Worm (Caenorhabditis elegans) whole organism, L3 larva: ENCODE data around the gene scd-2.

Experiments used
- aly-2 ChIP-seq: fragments of 150-350 bp; optimal IDR thresholded peaks from 2 replicates; lab custom pipeline; 2014; ENCODE audit warnings: missing biosample characterization, missing genetic modification characterization
- ceh-28 ChIP-seq: fragments of 150-350 bp; optimal IDR thresholded peaks from 2 replicates; lab custom pipeline; 2014; ENCODE audit warnings: missing biosample characterization, missing genetic modification reagents, missing genetic modification characterization
- ceh-82 ChIP-seq: fragments of 150-350 bp; optimal IDR thresholded peaks from 2 replicates; lab custom pipeline; 2014; ENCODE audit warnings: missing biosample characterization, missing genetic modification characterization
- daf-12 ChIP-seq: fragments of 150-350 bp; optimal IDR thresholded peaks from 2 replicates; lab custom pipeline; 2014; ENCODE audit warnings: missing biosample characterization, missing genetic modification reagents, missing genetic modification characterization
- egl-27 ChIP-seq: sonication (generic microtip); optimal IDR thresholded peaks from 4 replicates; lab custom pipeline; 2017; ENCODE audit warnings: missing biosample characterization, missing genetic modification reagents, missing genetic modification characterization
- elt-1 ChIP-seq: fragments of 150-350 bp; optimal IDR thresholded peaks from 2 replicates; lab custom pipeline; 2014; ENCODE audit warnings: missing biosample characterization, missing genetic modification characterization
- elt-2 ChIP-seq: sonication (generic microtip); optimal IDR thresholded peaks from 2 replicates; lab custom pipeline; 2016; ENCODE audit warnings: missing genetic modification reagents, mild to moderate bottlenecking, missing genetic modification characterization, missing compliant biosample characterization
- elt-3 ChIP-seq, 3 experiments: fragments of 150-350 bp in 1 of 3; sonication (generic microtip) in 2 of 3; optimal IDR thresholded peaks; 2 replicates in 2 of 3; 4 replicates in 1 of 3; lab custom pipeline; 2014 to 2017; ENCODE audit warnings: missing biosample characterization in 3 of 3, missing genetic modification characterization in 3 of 3
- fkh-10 ChIP-seq: sonication (generic microtip); optimal IDR thresholded peaks from 2 replicates; lab custom pipeline; 2017; ENCODE audit warnings: missing biosample characterization, missing genetic modification reagents, missing genetic modification characterization
- fos-1 ChIP-seq: fragments of 150-350 bp; optimal IDR thresholded peaks from 2 replicates; lab custom pipeline; 2014; ENCODE audit warnings: missing biosample characterization, missing genetic modification characterization
- hmg-11 ChIP-seq: sonication (generic microtip); optimal IDR thresholded peaks from 2 replicates; lab custom pipeline; 2016; ENCODE audit warnings: missing genetic modification characterization, missing compliant biosample characterization
- jun-1 ChIP-seq: fragments of 150-350 bp; optimal IDR thresholded peaks from 2 replicates; lab custom pipeline; 2014; ENCODE audit warnings: missing biosample characterization, missing genetic modification reagents, missing genetic modification characterization
- lin-15B ChIP-seq: fragments of 150-350 bp; optimal IDR thresholded peaks from 2 replicates; lab custom pipeline; 2014; ENCODE audit warnings: missing biosample characterization, missing genetic modification characterization
- lin-39 ChIP-seq: fragments of 150-350 bp; optimal IDR thresholded peaks from 2 replicates; lab custom pipeline; 2018; ENCODE audit warnings: missing biosample characterization, missing genetic modification reagents, missing genetic modification characterization
- lsy-12 ChIP-seq: sonication (generic microtip); optimal IDR thresholded peaks from 2 replicates; lab custom pipeline; 2016; ENCODE audit warnings: mild to moderate bottlenecking, missing genetic modification characterization, missing compliant biosample characterization
- mdl-1 ChIP-seq: fragments of 150-350 bp; optimal IDR thresholded peaks from 2 replicates; lab custom pipeline; 2014; ENCODE audit warnings: missing biosample characterization, missing genetic modification characterization
- nfya-1 ChIP-seq: sonication (generic microtip); optimal IDR thresholded peaks from 2 replicates; lab custom pipeline; 2017; ENCODE audit warnings: missing genetic modification characterization, mild to moderate bottlenecking, missing compliant biosample characterization, antibody characterized with exemption, moderate library complexity; ENCODE audit not compliant: insufficient read depth
- nhr-23 ChIP-seq: fragments of 150-350 bp; optimal IDR thresholded peaks from 2 replicates; lab custom pipeline; 2014; ENCODE audit warnings: missing biosample characterization, missing genetic modification reagents, missing genetic modification characterization
- nhr-237 ChIP-seq: fragments of 150-350 bp; optimal IDR thresholded peaks from 2 replicates; lab custom pipeline; 2014; ENCODE audit warnings: missing biosample characterization, missing genetic modification characterization
- nhr-25 ChIP-seq: sonication (generic microtip); optimal IDR thresholded peaks from 2 replicates; lab custom pipeline; 2017; ENCODE audit warnings: missing biosample characterization, missing genetic modification characterization
- nhr-43 ChIP-seq: sonication (generic microtip); optimal IDR thresholded peaks from 2 replicates; lab custom pipeline; 2016; ENCODE audit warnings: mild to moderate bottlenecking, missing genetic modification characterization, missing compliant biosample characterization; ENCODE audit not compliant: poor library complexity, severe bottlenecking
- nhr-67 ChIP-seq: fragments of 150-350 bp; optimal IDR thresholded peaks from 2 replicates; lab custom pipeline; 2014; ENCODE audit warnings: missing biosample characterization, missing genetic modification characterization
- nhr-76 ChIP-seq: fragments of 150-350 bp; sonication (generic microtip); optimal IDR thresholded peaks from 5 replicates; lab custom pipeline; 2014; ENCODE audit warnings: missing biosample characterization, missing genetic modification characterization
- nhr-77 ChIP-seq: fragments of 150-350 bp; optimal IDR thresholded peaks from 2 replicates; lab custom pipeline; 2014; ENCODE audit warnings: missing biosample characterization, missing genetic modification characterization
- pha-4 ChIP-seq: fragments of 150-350 bp; optimal IDR thresholded peaks from 2 replicates; lab custom pipeline; 2014; ENCODE audit warnings: missing biosample characterization, missing genetic modification reagents, missing genetic modification characterization
- pqm-1 ChIP-seq: fragments of 150-350 bp; optimal IDR thresholded peaks from 2 replicates; lab custom pipeline; 2017; ENCODE audit warnings: missing biosample characterization, missing genetic modification characterization, inconsistent platforms
- skn-1 ChIP-seq: fragments of 150-350 bp; optimal IDR thresholded peaks from 2 replicates; lab custom pipeline; 2014; ENCODE audit warnings: missing biosample characterization, missing genetic modification characterization
- snpc-4 ChIP-seq: fragments of 150-350 bp; optimal IDR thresholded peaks from 2 replicates; lab custom pipeline; 2014; ENCODE audit warnings: missing biosample characterization, missing genetic modification characterization
- tbx-2 ChIP-seq: sonication (generic microtip); optimal IDR thresholded peaks from 2 replicates; lab custom pipeline; 2016; ENCODE audit warnings: mild to moderate bottlenecking, missing genetic modification characterization, missing compliant biosample characterization
- unc-39 ChIP-seq: sonication (generic microtip); optimal IDR thresholded peaks from 4 replicates; lab custom pipeline; 2017; ENCODE audit warnings: missing biosample characterization, missing genetic modification characterization
- unc-62 ChIP-seq: fragments of 150-350 bp; sonication (generic microtip); optimal IDR thresholded peaks from 4 replicates; lab custom pipeline; 2014; ENCODE audit warnings: missing biosample characterization, missing genetic modification reagents, missing genetic modification characterization
- ztf-11 ChIP-seq: fragments of 150-350 bp; optimal IDR thresholded peaks from 2 replicates; lab custom pipeline; 2014; ENCODE audit warnings: missing biosample characterization, missing genetic modification characterization
- ztf-4 ChIP-seq: fragments of 150-350 bp; optimal IDR thresholded peaks from 2 replicates; lab custom pipeline; 2014; ENCODE audit warnings: missing biosample characterization, missing genetic modification characterization

scd-2 gene

DNA sequence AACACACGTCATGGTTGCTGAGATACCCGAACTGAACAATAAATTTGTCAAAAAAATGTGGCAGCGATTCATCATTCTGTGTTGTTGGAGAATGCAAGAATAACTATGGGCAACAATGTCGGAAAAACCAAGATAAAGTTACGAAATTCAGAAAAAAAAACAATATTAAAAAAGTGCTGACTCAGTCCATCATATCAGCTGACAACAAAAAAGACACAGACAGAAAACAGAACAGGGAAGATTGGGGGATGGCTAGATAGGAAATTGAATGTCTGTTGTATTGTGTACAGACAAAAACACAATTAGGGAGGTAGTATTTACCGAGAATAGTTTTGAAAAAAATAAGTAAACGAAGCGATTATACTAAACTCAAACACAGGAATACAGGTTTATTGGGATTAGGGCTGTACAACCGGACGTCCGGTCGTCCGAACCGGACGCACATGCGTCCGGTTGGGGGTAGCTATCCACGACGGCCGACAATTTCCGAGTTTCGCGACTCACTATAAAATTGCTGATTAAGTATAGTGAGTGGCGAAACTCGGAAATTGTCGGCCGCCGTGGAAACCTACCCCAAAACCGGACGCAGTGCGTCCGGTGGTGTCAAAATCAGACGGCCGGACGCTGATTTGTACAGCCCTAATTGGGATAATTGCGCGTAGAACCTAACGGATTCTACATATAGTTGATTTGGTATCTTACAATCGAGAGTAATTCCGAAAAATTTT, 24.7 kb downstream of the scd-2 start:
- TF ChIP-seq egl-27 (no peak), lsy-12 (tag; lab: Kevin White, UChicago) (no peak), aly-2 (no peak), fkh-10 (GFP tag; lab: Kevin White, UChicago) (no peak), jun-1 (no peak), pha-4 (tag; lab: Kevin White, UChicago) (peak; percentile 59), elt-2 (peak; percentile 12), ceh-28 (tag; lab: Kevin White, UChicago) (peak; percentile 7), ztf-4 (tag; lab: Kevin White, UChicago) (no peak), elt-3 (tag; optimal IDR thresholded peaks at IDR 0.05; lab: Kevin White, UChicago) (no peak)

DNA sequence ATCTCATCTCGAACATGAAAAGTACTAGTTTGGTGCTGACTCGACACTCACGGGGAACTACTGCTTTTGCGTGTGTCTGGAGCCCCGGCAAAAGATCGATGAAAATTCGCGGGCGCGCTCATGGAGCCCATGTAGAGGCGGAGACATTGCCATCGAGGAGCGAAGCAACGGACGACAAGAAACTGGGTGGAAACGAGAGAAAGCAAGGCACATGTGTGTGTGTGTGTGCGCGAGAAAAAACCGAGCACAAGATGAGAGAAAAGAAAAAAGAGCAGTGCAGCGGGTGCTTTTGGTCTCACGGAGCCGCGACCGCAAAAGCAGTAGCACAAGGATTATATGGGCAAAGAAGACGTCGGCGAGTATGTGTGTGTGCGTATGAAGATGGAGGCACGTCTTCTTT, 25.7 kb downstream of the scd-2 start:
- TF ChIP-seq tbx-2 (tag; lab: Kevin White, UChicago), result peak; percentile 5
- peak; percentile 85 for TF ChIP-seq ceh-82 (tag; lab: Kevin White, UChicago)
- no peak for TF ChIP-seq nhr-43 (tag; lab: Kevin White, UChicago)
- peak; percentile 81 for TF ChIP-seq snpc-4 (tag; lab: Kevin White, UChicago)
- TF ChIP-seq lin-15B (tag; lab: Kevin White, UChicago), result peak; percentile 52
- no peak for TF ChIP-seq mdl-1 (tag; lab: Kevin White, UChicago)
- peak; percentile 57 for TF ChIP-seq nfya-1
- no peak for TF ChIP-seq pha-4 (tag; lab: Kevin White, UChicago)
- TF ChIP-seq unc-62 (GFP tag; lab: Kevin White, UChicago), result peak; percentile 9
- peak; percentile 86 for TF ChIP-seq lin-39 (tag; lab: Kevin White, UChicago)
- TF ChIP-seq hmg-11 (tag; lab: Kevin White, UChicago), result peak; percentile 83
- no peak for TF ChIP-seq pqm-1

DNA sequence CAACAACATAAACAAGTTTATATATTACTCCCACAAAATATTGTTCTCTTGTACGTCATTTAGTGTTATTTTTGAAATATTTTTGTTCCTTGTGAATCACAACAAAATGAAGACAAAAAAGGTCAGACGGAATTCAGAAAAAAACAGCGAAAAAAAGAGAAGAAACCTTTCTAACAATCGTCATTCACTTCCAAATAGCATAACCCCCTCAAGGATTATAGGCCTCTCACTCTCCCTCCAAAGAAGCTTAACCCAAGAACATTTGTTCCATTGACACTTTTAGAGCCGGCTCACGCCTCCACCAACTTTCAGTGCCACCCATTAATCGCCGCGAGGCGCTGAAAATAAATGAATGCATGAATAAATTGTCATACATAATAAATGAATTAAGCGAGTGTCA, 26.5 kb downstream of the scd-2 start:
- no peak for TF ChIP-seq nfya-1
- no peak for TF ChIP-seq nhr-25 (tag; lab: Kevin White, UChicago)
- no peak for TF ChIP-seq fkh-10 (GFP tag; lab: Kevin White, UChicago)
- TF ChIP-seq elt-1 (tag; lab: Kevin White, UChicago), result no peak
- TF ChIP-seq lsy-12 (tag; lab: Kevin White, UChicago), result no peak
- no peak for TF ChIP-seq skn-1 (tag; lab: Kevin White, UChicago)
- TF ChIP-seq fos-1 (tag; lab: Kevin White, UChicago), result no peak
- TF ChIP-seq lin-39 (tag; lab: Kevin White, UChicago), result peak; percentile 24
- TF ChIP-seq, all 47 proteins: peak for 1

DNA sequence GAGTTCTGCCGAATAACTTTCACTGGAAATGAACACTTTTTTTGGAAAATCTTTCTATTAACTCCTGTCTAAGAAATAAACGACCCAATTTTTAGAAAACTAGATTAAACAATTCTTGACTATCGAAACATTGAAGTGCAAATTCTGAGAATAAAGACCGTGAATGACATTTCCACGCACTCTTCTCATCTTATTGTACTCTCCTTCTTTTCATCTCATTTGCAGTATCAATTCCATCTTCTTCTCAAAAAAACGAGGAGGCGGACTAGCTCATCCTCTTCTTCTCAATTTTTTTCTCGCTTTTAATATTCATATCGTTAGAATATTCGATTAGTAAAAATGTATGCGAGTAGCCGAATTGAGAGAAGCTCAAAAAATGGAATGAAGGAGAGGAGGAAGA, 28.6 kb downstream of the scd-2 start:
- no peak for TF ChIP-seq elt-1 (tag; lab: Kevin White, UChicago)
- TF ChIP-seq daf-12 (tag; lab: Kevin White, UChicago), result no peak
- TF ChIP-seq unc-62 (GFP tag; lab: Kevin White, UChicago), result no peak
- TF ChIP-seq ceh-82 (tag; lab: Kevin White, UChicago), result no peak
- TF ChIP-seq nhr-237 (tag; lab: Kevin White, UChicago), result no peak
- no peak for TF ChIP-seq elt-2
- TF ChIP-seq nhr-67, result no peak
- TF ChIP-seq ztf-11 (tag; lab: Kevin White, UChicago), result no peak
- TF ChIP-seq unc-39 (tag; lab: Kevin White, UChicago), result no peak
- no peak for TF ChIP-seq lin-15B (tag; lab: Kevin White, UChicago)
- no peak for TF ChIP-seq nhr-43 (tag; lab: Kevin White, UChicago)
- TF ChIP-seq snpc-4 (tag; lab: Kevin White, UChicago), result no peak
- TF ChIP-seq fos-1 (tag; lab: Kevin White, UChicago), result no peak
- no peak for TF ChIP-seq nhr-77 (tag; lab: Kevin White, UChicago)
- TF ChIP-seq nhr-76, result no peak
- TF ChIP-seq nhr-23, result no peak
- TF ChIP-seq, all 47 proteins: peak for 0

DNA sequence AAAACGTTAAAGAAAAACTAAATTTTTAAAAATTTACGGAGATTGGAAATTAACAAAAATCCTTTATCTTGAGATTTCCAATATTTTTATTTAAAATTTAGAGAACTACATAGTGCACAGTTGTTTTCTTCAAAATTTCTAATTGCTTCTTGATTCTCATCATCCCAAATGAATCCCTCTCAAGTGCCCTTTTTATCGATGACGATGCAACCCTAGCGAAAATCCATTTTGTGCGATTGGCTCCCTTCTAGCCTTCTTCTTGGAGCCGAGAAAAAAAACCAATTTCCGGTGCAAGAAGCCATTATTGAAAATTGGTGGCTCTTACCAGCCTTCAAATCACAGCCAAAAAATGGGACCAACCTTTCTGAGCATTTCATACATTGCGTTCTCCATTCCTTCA, 29.5 kb downstream of the scd-2 start:
- no peak for TF ChIP-seq mdl-1 (tag; lab: Kevin White, UChicago)
- no peak for TF ChIP-seq lin-15B (tag; lab: Kevin White, UChicago)
- TF ChIP-seq unc-62 (GFP tag; lab: Kevin White, UChicago), result no peak
- TF ChIP-seq elt-1 (tag; lab: Kevin White, UChicago), result no peak
- TF ChIP-seq snpc-4 (tag; lab: Kevin White, UChicago), result no peak
- TF ChIP-seq nhr-43 (tag; lab: Kevin White, UChicago), result no peak
- TF ChIP-seq fos-1 (tag; lab: Kevin White, UChicago), result no peak
